Worm (Caenorhabditis elegans) whole organism, mixed stage, embryonic: ENCODE data around the gene lips-1.
A peak's percentile ranks its signal among the peaks of the same experiment; 100 is the strongest.

Experiments used
- M03D4.4 ChIP-seq: sonication (generic microtip); optimal IDR thresholded peaks from 2 replicates; lab custom pipeline; 2017; ENCODE audit warnings: mild to moderate bottlenecking, missing genetic modification characterization, missing compliant biosample characterization
- bed-3 ChIP-seq: fragments of 200-800 bp; sonication (Bioruptor generic); optimal IDR thresholded peaks from 3 replicates; lab custom pipeline; 2018; ENCODE audit warnings: mild to moderate bottlenecking, missing genetic modification characterization, moderate library complexity, missing compliant biosample characterization
- ceh-39 ChIP-seq: fragments of 150-350 bp; optimal IDR thresholded peaks from 2 replicates; lab custom pipeline; 2014; ENCODE audit warnings: missing biosample characterization, missing genetic modification characterization
- ceh-43 ChIP-seq: fragments of 200-800 bp; sonication (Bioruptor generic); optimal IDR thresholded peaks from 2 replicates; lab custom pipeline; 2018; ENCODE audit warnings: mild to moderate bottlenecking, missing genetic modification characterization, moderate library complexity, missing compliant biosample characterization
- ceh-83 ChIP-seq: fragments of 200-800 bp; sonication (Bioruptor generic); optimal IDR thresholded peaks from 2 replicates; lab custom pipeline; 2018; ENCODE audit warnings: mild to moderate bottlenecking, missing genetic modification characterization, missing compliant biosample characterization
- ces-1 ChIP-seq: fragments of 150-350 bp; optimal IDR thresholded peaks from 2 replicates; lab custom pipeline; 2014; ENCODE audit warnings: missing biosample characterization, missing genetic modification reagents, missing genetic modification characterization
- cnd-1 ChIP-seq: fragments of 200-800 bp; sonication (Bioruptor generic); optimal IDR thresholded peaks from 2 replicates; lab custom pipeline; 2018; ENCODE audit warnings: mild to moderate bottlenecking, missing genetic modification characterization, missing compliant biosample characterization
- drap-1 ChIP-seq: fragments of 200-800 bp; sonication (Bioruptor generic); optimal IDR thresholded peaks from 3 replicates; lab custom pipeline; 2018; ENCODE audit warnings: mild to moderate bottlenecking, missing genetic modification characterization, missing compliant biosample characterization
- elt-1 ChIP-seq: sonication (generic microtip); optimal IDR thresholded peaks from 2 replicates; lab custom pipeline; 2017; ENCODE audit warnings: missing genetic modification characterization, mild to moderate bottlenecking, missing compliant biosample characterization, antibody characterized with exemption, moderate library complexity, borderline replicate concordance; ENCODE audit not compliant: insufficient read depth
- flh-1 ChIP-seq: fragments of 200-800 bp; sonication (Bioruptor generic); optimal IDR thresholded peaks from 2 replicates; lab custom pipeline; 2018; ENCODE audit warnings: mild to moderate bottlenecking, missing genetic modification characterization, moderate library complexity, missing compliant biosample characterization
- ham-2 ChIP-seq: fragments of 200-800 bp; sonication (Bioruptor generic); optimal IDR thresholded peaks from 2 replicates; lab custom pipeline; 2018; ENCODE audit warnings: mild to moderate bottlenecking, missing genetic modification characterization, missing compliant biosample characterization
- hlh-1 ChIP-seq: fragments of 150-350 bp; optimal IDR thresholded peaks from 2 replicates; lab custom pipeline; 2014; ENCODE audit warnings: missing biosample characterization, missing genetic modification reagents, missing genetic modification characterization
- lin-13 ChIP-seq: fragments of 150-350 bp; optimal IDR thresholded peaks from 2 replicates; lab custom pipeline; 2014; ENCODE audit warnings: missing biosample characterization, missing genetic modification characterization
- lin-32 ChIP-seq: fragments of 200-800 bp; sonication (Bioruptor generic); optimal IDR thresholded peaks from 2 replicates; lab custom pipeline; 2018; ENCODE audit warnings: mild to moderate bottlenecking, missing genetic modification characterization, missing compliant biosample characterization
- lsy-2 ChIP-seq: fragments of 150-350 bp; optimal IDR thresholded peaks from 2 replicates; lab custom pipeline; 2014; ENCODE audit warnings: missing biosample characterization, missing genetic modification characterization
- mab-5 ChIP-seq: fragments of 150-350 bp; optimal IDR thresholded peaks from 2 replicates; lab custom pipeline; 2014; ENCODE audit warnings: missing biosample characterization, missing genetic modification characterization
- mls-2 ChIP-seq: sonication (generic microtip); optimal IDR thresholded peaks from 2 replicates; lab custom pipeline; 2016; ENCODE audit warnings: mild to moderate bottlenecking, missing genetic modification characterization, moderate library complexity, missing compliant biosample characterization
- nhr-12 ChIP-seq: fragments of 150-350 bp; optimal IDR thresholded peaks from 2 replicates; lab custom pipeline; 2014; ENCODE audit warnings: missing biosample characterization, missing genetic modification characterization
- nhr-237 ChIP-seq: fragments of 150-350 bp; optimal IDR thresholded peaks from 2 replicates; lab custom pipeline; 2014; ENCODE audit warnings: missing biosample characterization, missing genetic modification characterization
- nhr-28 ChIP-seq: fragments of 150-350 bp; optimal IDR thresholded peaks from 2 replicates; lab custom pipeline; 2014; ENCODE audit warnings: missing biosample characterization, missing genetic modification characterization
- nhr-76 ChIP-seq: sonication (generic microtip); optimal IDR thresholded peaks from 2 replicates; lab custom pipeline; 2017; ENCODE audit warnings: missing biosample characterization, missing genetic modification characterization
- pha-4 ChIP-seq: fragments of 150-350 bp; optimal IDR thresholded peaks from 2 replicates; lab custom pipeline; 2018; ENCODE audit warnings: missing biosample characterization, missing genetic modification reagents, missing genetic modification characterization
- sem-2 ChIP-seq: fragments of 200-800 bp; sonication (Bioruptor generic); optimal IDR thresholded peaks from 2 replicates; lab custom pipeline; 2018; ENCODE audit warnings: mild to moderate bottlenecking, missing genetic modification characterization, missing compliant biosample characterization
- snpc-4 ChIP-seq: fragments of 150-350 bp; optimal IDR thresholded peaks from 2 replicates; lab custom pipeline; 2014; ENCODE audit warnings: missing biosample characterization, missing genetic modification characterization
- sptf-1 ChIP-seq: sonication (generic microtip); optimal IDR thresholded peaks from 2 replicates; lab custom pipeline; 2017; ENCODE audit warnings: mild to moderate bottlenecking, missing genetic modification characterization, moderate library complexity, missing compliant biosample characterization
- tbx-8 ChIP-seq: fragments of 200-800 bp; sonication (Bioruptor generic); optimal IDR thresholded peaks from 2 replicates; lab custom pipeline; 2018; ENCODE audit warnings: mild to moderate bottlenecking, missing genetic modification characterization, moderate library complexity, missing compliant biosample characterization
- unc-120 ChIP-seq: sonication (generic microtip); optimal IDR thresholded peaks from 2 replicates; lab custom pipeline; 2017; ENCODE audit warnings: missing genetic modification characterization, missing compliant biosample characterization; ENCODE audit not compliant: poor library complexity, severe bottlenecking
- unc-39 ChIP-seq: fragments of 150-350 bp; optimal IDR thresholded peaks from 2 replicates; lab custom pipeline; 2014; ENCODE audit warnings: missing biosample characterization, missing genetic modification characterization
- unc-62 ChIP-seq: fragments of 150-350 bp; optimal IDR thresholded peaks from 2 replicates; lab custom pipeline; 2014; ENCODE audit warnings: missing biosample characterization, missing genetic modification reagents, missing genetic modification characterization
- zip-8 ChIP-seq: fragments of 150-350 bp; optimal IDR thresholded peaks from 2 replicates; lab custom pipeline; 2014; ENCODE audit warnings: missing biosample characterization, missing genetic modification characterization
- ztf-11 ChIP-seq: fragments of 150-350 bp; optimal IDR thresholded peaks from 2 replicates; lab custom pipeline; 2014; ENCODE audit warnings: missing biosample characterization, missing genetic modification characterization

Gene lips-1

ce11 chrX:12510148-12510785 is 17.7 kb downstream of the lips-1 start:
- TF ChIP-seq zip-8 (tag; lab: Kevin White, UChicago) (no peak), hlh-1 (tag; lab: Kevin White, UChicago) (peak; percentile 46), sptf-1 (tag; lab: Kevin White, UChicago) (peak; percentile 33), ztf-11 (no peak), drap-1 (peak; percentile 47), cnd-1 (tag; lab: Kevin White, UChicago) (no peak), lin-13 (tag; lab: Kevin White, UChicago) (peak; percentile 17), ceh-83 (GFP tag; lab: Kevin White, UChicago) (no peak), nhr-76 (tag; lab: Kevin White, UChicago) (no peak), nhr-237 (tag; lab: Kevin White, UChicago) (no peak), mab-5 (no peak), mls-2 (tag; lab: Kevin White, UChicago) (peak; percentile 30), unc-62 (GFP tag; lab: Kevin White, UChicago) (peak; percentile 60), ces-1 (GFP tag; lab: Kevin White, UChicago) (peak; percentile 78), unc-120 (tag; lab: Kevin White, UChicago) (peak; percentile 75), M03D4.4 (tag; lab: Kevin White, UChicago) (peak; percentile 38), pha-4 (no peak), ham-2 (GFP tag; lab: Kevin White, UChicago) (peak; percentile 67)

- peak; percentile 95 for TF ChIP-seq elt-1
- TF ChIP-seq snpc-4: no peak
- no peak for TF ChIP-seq nhr-12
Observed at ce11 chrX:12511384-12512007, 18.9 kb downstream of the lips-1 start.

ce11 chrX:12512472-12513137 is 20.0 kb downstream of the lips-1 start:
- TF ChIP-seq drap-1 (no peak), sem-2 (no peak), ces-1 (GFP tag; lab: Kevin White, UChicago) (no peak), ceh-83 (GFP tag; lab: Kevin White, UChicago) (no peak), flh-1 (no peak), lsy-2 (tag; lab: Kevin White, UChicago) (no peak), nhr-12 (no peak), unc-120 (tag; lab: Kevin White, UChicago) (no peak), cnd-1 (tag; lab: Kevin White, UChicago) (no peak), tbx-8 (GFP tag; lab: Kevin White, UChicago) (no peak), sptf-1 (tag; lab: Kevin White, UChicago) (no peak), nhr-28 (tag; lab: Kevin White, UChicago) (no peak), pha-4 (no peak), unc-39 (tag; lab: Kevin White, UChicago) (no peak), bed-3 (GFP tag; lab: Kevin White, UChicago) (no peak)
- TF ChIP-seq, all 35 proteins: peak for 0

ce11 chrX:12513415-12513814 is 20.8 kb downstream of the lips-1 start:
- TF ChIP-seq lin-32 (GFP tag; lab: Kevin White, UChicago) (no peak), snpc-4 (no peak), flh-1 (no peak), zip-8 (tag; lab: Kevin White, UChicago) (no peak), ztf-11 (no peak), M03D4.4 (tag; lab: Kevin White, UChicago) (no peak), unc-39 (tag; lab: Kevin White, UChicago) (no peak), drap-1 (no peak), ham-2 (GFP tag; lab: Kevin White, UChicago) (no peak), elt-1 (no peak), ceh-43 (GFP tag; lab: Kevin White, UChicago) (no peak), nhr-28 (tag; lab: Kevin White, UChicago) (no peak), ceh-39 (tag; lab: Kevin White, UChicago) (no peak), unc-62 (GFP tag; lab: Kevin White, UChicago) (no peak)
